Worm (Caenorhabditis elegans): ENCODE results near the gene nra-3.

The nra-3 gene

ce11 chrX:9877117-9877516 lies 54.1 kb downstream of the nra-3 start, which contains the start of gene R07B1.9:
Gene R07B1.9, plus strand, starts transcription at chrX:9877417.
- TF ChIP-seq odd-2 (tag; optimal IDR thresholded peaks at IDR 0.05) (no peak), pros-1 (tag; optimal IDR thresholded peaks at IDR 0.05) (no peak), elt-2 (tag; optimal IDR thresholded peaks at IDR 0.05) (no peak), ceh-31 (tag; optimal IDR thresholded peaks at IDR 0.05) (no peak), unc-86 (tag; optimal IDR thresholded peaks at IDR 0.05) (no peak), pax-1 (tag; optimal IDR thresholded peaks at IDR 0.05) (no peak), hlh-15 (tag; optimal IDR thresholded peaks at IDR 0.05) (no peak), tbx-2 (tag; optimal IDR thresholded peaks at IDR 0.05) (no peak), pha-2 (tag; optimal IDR thresholded peaks at IDR 0.05) (no peak), sox-4 (tag; optimal IDR thresholded peaks at IDR 0.05) (no peak), rnt-1 (tag; optimal IDR thresholded peaks at IDR 0.05) (no peak), ceh-45 (GFP tag; IDR thresholded peaks at IDR 0.05) (no peak), nfya-1 (tag; optimal IDR thresholded peaks at IDR 0.05) (no peak), ets-4 (tag; optimal IDR thresholded peaks at IDR 0.05) (no peak), ceh-2 (tag; optimal IDR thresholded peaks at IDR 0.05) (no peak), sox-2 (GFP tag; IDR thresholded peaks at IDR 0.05) (no peak), Y22D7AL.16 (tag; optimal IDR thresholded peaks at IDR 0.05) (no peak), ahr-1 (tag; optimal IDR thresholded peaks at IDR 0.05) (no peak), ceh-30 (tag; optimal IDR thresholded peaks at IDR 0.05) (no peak)
